Fruit fly (Drosophila melanogaster) whole organism, embryonic: Measurements from ENCODE around the gene CG4462.
A peak's percentile ranks its signal among the peaks of the same experiment; 100 is the strongest.

Source experiments
- Antp ChIP-seq: fragments of 200-800 bp; sonication (Bioruptor generic); optimal IDR thresholded peaks from 3 replicates; lab custom pipeline; 2016; ENCODE audit warnings: missing biosample characterization, missing genetic modification characterization
- Atf3 ChIP-seq: fragments of 200-800 bp; sonication (Bioruptor generic); optimal IDR thresholded peaks from 3 replicates; lab custom pipeline; 2016; ENCODE audit warnings: missing biosample characterization, missing genetic modification characterization
- CG10543 ChIP-seq: fragments of 200-800 bp; sonication (Bioruptor generic); optimal IDR thresholded peaks from 3 replicates; lab custom pipeline; 2017; ENCODE audit warnings: missing biosample characterization, mild to moderate bottlenecking, missing genetic modification characterization, moderate library complexity
- CG10959 ChIP-seq: fragments of 200-800 bp; sonication (Bioruptor generic); IDR thresholded peaks from 2 replicates; pipeline ENCODE4 v1.3.6; 2022; ENCODE audit warnings: missing biosample characterization, missing genetic modification characterization
- CG11247 ChIP-seq: fragments of 200-800 bp; sonication (Bioruptor generic); IDR thresholded peaks from 2 replicates; pipeline ENCODE4 v1.3.6; 2022; ENCODE audit warnings: missing biosample characterization, missing genetic modification characterization
- CG11696 ChIP-seq: fragments of 200-800 bp; sonication (Bioruptor generic); IDR thresholded peaks from 2 replicates; pipeline ENCODE4 v1.3.6; 2022; ENCODE audit warnings: missing biosample characterization, missing genetic modification characterization
- CG12769 ChIP-seq: fragments of 200-800 bp; sonication (Bioruptor generic); optimal IDR thresholded peaks from 2 replicates; lab custom pipeline; 2019; ENCODE audit warnings: missing biosample characterization, mild to moderate bottlenecking, missing genetic modification characterization, moderate library complexity
- CG13424 ChIP-seq: fragments of 200-800 bp; sonication (Bioruptor generic); optimal IDR thresholded peaks from 2 replicates; lab custom pipeline; 2019; ENCODE audit warnings: missing biosample characterization, mild to moderate bottlenecking, missing genetic modification characterization, moderate library complexity
- CG14014 ChIP-seq: fragments of 200-800 bp; sonication (Bioruptor generic); IDR thresholded peaks from 2 replicates; pipeline ENCODE4 v1.3.6; 2022; ENCODE audit warnings: missing biosample characterization, missing genetic modification characterization
- CG14710 ChIP-seq: fragments of 200-800 bp; sonication (Bioruptor generic); optimal IDR thresholded peaks from 3 replicates; lab custom pipeline; 2019; ENCODE audit warnings: missing biosample characterization, mild to moderate bottlenecking, missing genetic modification characterization, moderate library complexity
- CG15011 ChIP-seq: fragments of 200-800 bp; sonication (Bioruptor generic); optimal IDR thresholded peaks from 3 replicates; lab custom pipeline; 2018; ENCODE audit warnings: missing biosample characterization, mild to moderate bottlenecking, missing genetic modification characterization
- CG15073 ChIP-seq: fragments of 200-800 bp; sonication (Bioruptor generic); optimal IDR thresholded peaks from 2 replicates; lab custom pipeline; 2016; ENCODE audit warnings: missing biosample characterization, missing genetic modification characterization
- CG17568 ChIP-seq: fragments of 200-800 bp; sonication (Bioruptor generic); optimal IDR thresholded peaks from 2 replicates; lab custom pipeline; 2018; ENCODE audit warnings: missing biosample characterization, mild to moderate bottlenecking, missing genetic modification characterization, moderate library complexity
- CG17912 ChIP-seq: fragments of 200-800 bp; sonication (Bioruptor generic); optimal IDR thresholded peaks from 2 replicates; lab custom pipeline; 2018; ENCODE audit warnings: missing biosample characterization, mild to moderate bottlenecking, missing genetic modification characterization
- CG1832 ChIP-seq: fragments of 200-800 bp; sonication (Bioruptor generic); optimal IDR thresholded peaks from 2 replicates; lab custom pipeline; 2017; ENCODE audit warnings: missing biosample characterization, mild to moderate bottlenecking, missing genetic modification characterization, inconsistent platforms
- CG18476 ChIP-seq: fragments of 200-800 bp; sonication (Bioruptor generic); optimal IDR thresholded peaks from 2 replicates; lab custom pipeline; 2016; ENCODE audit warnings: missing biosample characterization, mild to moderate bottlenecking, missing genetic modification characterization
- CG18764 ChIP-seq: fragments of 200-800 bp; sonication (Bioruptor generic); optimal IDR thresholded peaks from 3 replicates; lab custom pipeline; 2016; ENCODE audit warnings: missing biosample characterization, missing genetic modification characterization
- CG2120 ChIP-seq: fragments of 200-800 bp; sonication (Bioruptor generic); optimal IDR thresholded peaks from 3 replicates; lab custom pipeline; 2016; ENCODE audit warnings: missing biosample characterization, missing genetic modification characterization
- CG31388 ChIP-seq: fragments of 200-800 bp; sonication (Bioruptor generic); optimal IDR thresholded peaks from 2 replicates; lab custom pipeline; 2016; ENCODE audit warnings: missing biosample characterization, missing genetic modification characterization
- CG4282 ChIP-seq: fragments of 200-800 bp; sonication (Bioruptor generic); optimal IDR thresholded peaks from 2 replicates; lab custom pipeline; 2016; ENCODE audit warnings: missing biosample characterization, missing genetic modification characterization
- CG6683 ChIP-seq: fragments of 200-800 bp; sonication (Bioruptor generic); optimal IDR thresholded peaks from 2 replicates; lab custom pipeline; 2017; ENCODE audit warnings: missing biosample characterization, mild to moderate bottlenecking, missing genetic modification characterization, missing genetic modification reagents
- CG6689 ChIP-seq: fragments of 200-800 bp; sonication (Bioruptor generic); IDR thresholded peaks from 2 replicates; pipeline ENCODE4 v1.3.6; 2022; ENCODE audit warnings: missing biosample characterization, missing genetic modification characterization
- CG6813 ChIP-seq: fragments of 200-800 bp; sonication (Bioruptor generic); optimal IDR thresholded peaks from 2 replicates; lab custom pipeline; 2017; ENCODE audit warnings: missing biosample characterization, missing genetic modification characterization, mild to moderate bottlenecking, moderate library complexity, missing genetic modification reagents
- CG7928 ChIP-seq: fragments of 200-800 bp; sonication (Bioruptor generic); optimal IDR thresholded peaks from 2 replicates; lab custom pipeline; 2017; ENCODE audit warnings: missing biosample characterization, mild to moderate bottlenecking, missing genetic modification characterization
- CG8290 ChIP-seq, 3 experiments: fragments of 200-800 bp; sonication (Bioruptor generic); optimal IDR thresholded peaks; 2 replicates each; lab custom pipeline; 2016 to 2019; ENCODE audit warnings: missing biosample characterization in 3 of 3, missing genetic modification characterization in 3 of 3, mild to moderate bottlenecking in 2 of 3, moderate library complexity in 1 of 3
- CG8924 ChIP-seq: fragments of 200-800 bp; optimal IDR thresholded peaks from 3 replicates; lab custom pipeline; 2019; ENCODE audit warnings: missing biosample characterization, mild to moderate bottlenecking, missing genetic modification characterization, moderate library complexity
- Chrac-16 ChIP-seq: fragments of 200-800 bp; sonication (Bioruptor generic); optimal IDR thresholded peaks from 3 replicates; lab custom pipeline; 2016; ENCODE audit warnings: missing biosample characterization, missing genetic modification characterization
- Dfd ChIP-seq, 2 experiments: fragments of >200 bp; optimal IDR thresholded peaks; 2 replicates each; lab custom pipeline; 2017; ENCODE audit warnings: missing biosample characterization in 2 of 2, missing genetic modification characterization in 2 of 2
- Dip2 ChIP-seq: fragments of 200-800 bp; sonication (Bioruptor generic); IDR thresholded peaks from 2 replicates; pipeline ENCODE4 v1.3.6; 2022; ENCODE audit warnings: missing biosample characterization, missing genetic modification characterization
- Dip3 ChIP-seq: fragments of 200-800 bp; sonication (Bioruptor generic); optimal IDR thresholded peaks from 3 replicates; lab custom pipeline; 2016; ENCODE audit warnings: missing biosample characterization, missing genetic modification characterization
- Gsc ChIP-seq: fragments of 200-800 bp; sonication (Bioruptor generic); IDR thresholded peaks from 2 replicates; pipeline ENCODE4 v1.3.6; 2022; ENCODE audit warnings: missing biosample characterization, missing genetic modification characterization
- NC2β ChIP-seq: fragments of 200-800 bp; sonication (Bioruptor generic); optimal IDR thresholded peaks from 2 replicates; lab custom pipeline; 2016; ENCODE audit warnings: missing biosample characterization, missing genetic modification characterization
- Taf1 ChIP-seq: fragments of 200-800 bp; sonication (Bioruptor generic); IDR thresholded peaks from 2 replicates; pipeline ENCODE4 v1.3.6; 2022; ENCODE audit warnings: missing biosample characterization, missing genetic modification characterization
- Usf ChIP-seq: fragments of 200-800 bp; sonication (Bioruptor generic); optimal IDR thresholded peaks from 2 replicates; lab custom pipeline; 2017; ENCODE audit warnings: missing genotype, missing biosample characterization, missing genetic modification characterization
- bcd ChIP-seq: fragments of 200-800 bp; sonication (Bioruptor generic); optimal IDR thresholded peaks from 2 replicates; lab custom pipeline; 2017; ENCODE audit warnings: missing biosample characterization, mild to moderate bottlenecking, missing genetic modification characterization
- danr ChIP-seq: fragments of 200-800 bp; sonication (Bioruptor generic); IDR thresholded peaks from 2 replicates; pipeline ENCODE4 v1.3.6; 2022; ENCODE audit warnings: missing biosample characterization, missing genetic modification characterization
- disco-r ChIP-seq: fragments of 200-800 bp; sonication (Bioruptor generic); optimal IDR thresholded peaks from 2 replicates; lab custom pipeline; 2016; ENCODE audit warnings: missing biosample characterization, missing genetic modification characterization
- ewg ChIP-seq: fragments of 200-800 bp; sonication (Bioruptor generic); optimal IDR thresholded peaks from 3 replicates; lab custom pipeline; 2017; ENCODE audit warnings: mild to moderate bottlenecking, missing biosample characterization, missing genetic modification reagents, missing genetic modification characterization
- ham ChIP-seq: fragments of 200-800 bp; sonication (Bioruptor generic); IDR thresholded peaks from 2 replicates; pipeline ENCODE4 v1.3.6; 2022; ENCODE audit warnings: missing biosample characterization, missing genetic modification characterization
- her ChIP-seq: fragments of 200-800 bp; sonication (Bioruptor generic); optimal IDR thresholded peaks from 2 replicates; lab custom pipeline; 2016; ENCODE audit warnings: missing biosample characterization, missing genetic modification characterization
- klu ChIP-seq: fragments of 200-800 bp; sonication (Bioruptor generic); IDR thresholded peaks from 2 replicates; pipeline ENCODE4 v1.3.6; 2022; ENCODE audit warnings: missing biosample characterization, missing genetic modification characterization
- org-1 ChIP-seq: fragments of 200-800 bp; sonication (Bioruptor generic); optimal IDR thresholded peaks from 2 replicates; lab custom pipeline; 2017; ENCODE audit warnings: missing biosample characterization, missing genetic modification characterization
- p53 ChIP-seq: fragments of 200-800 bp; sonication (Bioruptor generic); optimal IDR thresholded peaks from 2 replicates; lab custom pipeline; 2016; ENCODE audit warnings: missing biosample characterization, missing genetic modification characterization
- pita ChIP-seq: fragments of 200-800 bp; sonication (Bioruptor generic); optimal IDR thresholded peaks from 2 replicates; lab custom pipeline; 2017; ENCODE audit warnings: missing biosample characterization, mild to moderate bottlenecking, missing genetic modification characterization
- rib ChIP-seq: fragments of 200-800 bp; sonication (Bioruptor generic); IDR thresholded peaks from 2 replicates; pipeline ENCODE4 v1.3.6; 2022; ENCODE audit warnings: missing biosample characterization, missing genetic modification characterization
- slou ChIP-seq: fragments of 200-800 bp; sonication (Bioruptor generic); optimal IDR thresholded peaks from 3 replicates; lab custom pipeline; 2016; ENCODE audit warnings: missing biosample characterization, missing genetic modification characterization
- tap ChIP-seq: fragments of 200-800 bp; optimal IDR thresholded peaks from 3 replicates; lab custom pipeline; 2019; ENCODE audit warnings: missing biosample characterization, mild to moderate bottlenecking, missing genetic modification characterization, moderate library complexity
- tin ChIP-seq: fragments of 200-800 bp; sonication (Bioruptor generic); optimal IDR thresholded peaks from 3 replicates; lab custom pipeline; 2016; ENCODE audit warnings: missing biosample characterization, missing genetic modification characterization
- tna ChIP-seq: fragments of 200-800 bp; sonication (Bioruptor generic); IDR thresholded peaks from 2 replicates; pipeline ENCODE4 v1.3.6; 2022; ENCODE audit warnings: missing biosample characterization, missing genetic modification characterization; ENCODE audit not compliant: partially characterized antibody
- tx ChIP-seq: fragments of 200-800 bp; sonication (Bioruptor generic); optimal IDR thresholded peaks from 2 replicates; lab custom pipeline; 2016; ENCODE audit warnings: missing biosample characterization, missing genetic modification characterization
- wor ChIP-seq: fragments of 200-800 bp; sonication (Bioruptor generic); IDR thresholded peaks from 2 replicates; pipeline ENCODE4 v1.3.6; 2022; ENCODE audit warnings: missing biosample characterization, missing genetic modification characterization

The CG4462 gene

DNA sequence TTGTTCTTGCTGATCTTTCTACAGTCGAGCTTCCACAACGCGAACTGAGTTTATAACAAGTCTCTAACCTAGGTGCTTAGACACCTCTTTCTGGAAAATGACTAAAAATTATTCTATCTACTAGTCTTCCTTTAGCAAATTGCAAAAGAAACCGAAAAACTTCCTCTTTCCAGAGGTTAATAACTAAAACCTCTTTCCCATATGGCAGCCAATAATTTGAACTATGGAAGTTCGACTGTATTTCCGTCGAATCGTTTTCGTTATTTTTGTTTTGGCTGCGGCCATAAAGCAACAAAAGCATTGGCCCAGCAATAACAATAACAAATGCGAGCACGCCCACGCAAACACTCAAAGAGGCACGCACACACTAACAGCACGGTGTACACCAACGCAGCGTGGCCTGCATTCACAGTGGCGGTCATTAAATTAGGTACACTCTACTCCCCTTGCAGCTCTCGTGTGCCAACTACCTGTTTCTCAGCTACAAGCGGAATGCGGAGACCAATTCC lies 44.7 kb downstream of the CG4462 start (continued):
- TF ChIP-seq org-1 (GFP tag; lab: Kevin White, UChicago) (peak; percentile 11), tin (peak; percentile 21), CG6683 (GFP tag; lab: Kevin White, UChicago) (peak; percentile 12), CG4282 (GFP tag; lab: Kevin White, UChicago) (no peak), CG7928 (no peak), CG6813 (GFP tag; lab: Kevin White, UChicago) (peak; percentile 56), NC2β (no peak), ham (no peak), Atf3 (no peak), Dip3 (GFP tag; lab: Kevin White, UChicago) (peak; percentile 31), Gsc (GFP tag; lab: Robert Waterston, UW) (no peak), CG18476 (GFP tag; lab: Kevin White, UChicago) (no peak), CG17568 (GFP tag; lab: Kevin White, UChicago) (no peak), Taf1 (GFP tag; lab: Robert Waterston, UW) (no peak), klu (GFP tag; lab: Robert Waterston, UW) (peak; percentile 22; the same call in 1 of the 2 replicates), CG17912 (no peak), CG6689 (peak; percentile 49), CG15011 (GFP tag; lab: Kevin White, UChicago) (peak; percentile 20), CG8924 (peak; percentile 64), CG11247 (0 out of 2 replicates have a peak, but pooled peaks have one; percentile 50), Antp (GFP tag; lab: Kevin White, UChicago) (no peak), danr (GFP tag; lab: Robert Waterston, UW) (no peak), CG18764 (GFP tag; lab: Kevin White, UChicago) (no peak), CG10543 (GFP tag; lab: Kevin White, UChicago) (peak; percentile 74), her (peak; percentile 8), disco-r (GFP tag; lab: Kevin White, UChicago) (peak; percentile 12), wor (no peak), Chrac-16 (GFP tag; lab: Kevin White, UChicago) (no peak), CG31388 (GFP tag; lab: Kevin White, UChicago) (no peak), CG14710 (tag; lab: Kevin White, UChicago) (peak; percentile 28), CG1832 (no peak), Dfd (GFP tag; optimal IDR thresholded peaks at IDR 0.05; lab: Kevin White, UChicago) (no peak), CG8290 (GFP tag; optimal IDR thresholded peaks at IDR 0.05; lab: Kevin White, UChicago) (no peak), CG8290 (tag; optimal IDR thresholded peaks at IDR 0.05; lab: Kevin White, UChicago) (no peak), tx (GFP tag; lab: Kevin White, UChicago) (peak; percentile 11), Usf (GFP tag; lab: Kevin White, UChicago) (no peak), CG12769 (tag; lab: Kevin White, UChicago) (peak; percentile 28), ewg (GFP tag; lab: Kevin White, UChicago) (no peak), CG15073 (GFP tag; lab: Kevin White, UChicago) (peak; percentile 96), Dip2 (GFP tag; lab: Robert Waterston, UW) (no peak), pita (GFP tag; lab: Kevin White, UChicago) (no peak), CG14014 (GFP tag; lab: Robert Waterston, UW) (peak; percentile 24; the same call in 1 of the 2 replicates), CG13424 (tag; lab: Kevin White, UChicago) (peak; percentile 66), rib (GFP tag; lab: Robert Waterston, UW) (no peak), tap (tag; lab: Kevin White, UChicago) (peak; percentile 56), tna (GFP tag; lab: Robert Waterston, UW) (no peak), bcd (GFP tag; lab: Kevin White, UChicago) (peak; percentile 66), p53 (GFP tag; lab: Kevin White, UChicago) (no peak), CG11696 (GFP tag; lab: Robert Waterston, UW) (peak; percentile 82), CG2120 (GFP tag; lab: Kevin White, UChicago) (peak; percentile 59), slou (GFP tag; lab: Kevin White, UChicago) (no peak), CG10959 (GFP tag; lab: Robert Waterston, UW) (no peak)
